Worm (Caenorhabditis elegans) whole organism, late embryonic: ENCODE data around the gene vab-2.

ENCODE experiments used
- F13H6.1 ChIP-seq: sonication (generic microtip); optimal IDR thresholded peaks from 2 replicates; lab custom pipeline; 2016; ENCODE audit warnings: missing genetic modification characterization, missing compliant biosample characterization
- ceh-2 ChIP-seq: sonication (generic microtip); optimal IDR thresholded peaks from 2 replicates; lab custom pipeline; 2016; ENCODE audit warnings: missing genotype, missing genetic modification characterization, missing compliant biosample characterization
- ceh-22 ChIP-seq: sonication (generic microtip); optimal IDR thresholded peaks from 2 replicates; lab custom pipeline; 2017; ENCODE audit warnings: missing biosample characterization, missing genetic modification characterization
- ceh-31 ChIP-seq: sonication (generic microtip); optimal IDR thresholded peaks from 2 replicates; lab custom pipeline; 2016; ENCODE audit warnings: missing genetic modification characterization, missing compliant biosample characterization
- che-1 ChIP-seq: sonication (generic microtip); optimal IDR thresholded peaks from 2 replicates; lab custom pipeline; 2016; ENCODE audit warnings: mild to moderate bottlenecking, missing genetic modification characterization, missing compliant biosample characterization
- dve-1 ChIP-seq: sonication (generic microtip); optimal IDR thresholded peaks from 2 replicates; lab custom pipeline; 2017; ENCODE audit warnings: antibody characterized with exemption, mild to moderate bottlenecking, missing genetic modification characterization, missing compliant biosample characterization
- hlh-13 ChIP-seq: fragments of 200-800 bp; sonication (Bioruptor generic); optimal IDR thresholded peaks from 2 replicates; lab custom pipeline; 2018; ENCODE audit warnings: mild to moderate bottlenecking, missing genetic modification characterization, missing compliant biosample characterization
- mec-3 ChIP-seq: sonication (generic microtip); optimal IDR thresholded peaks from 2 replicates; lab custom pipeline; 2016; ENCODE audit warnings: borderline replicate concordance, missing genetic modification characterization, missing compliant biosample characterization
- nhr-11 ChIP-seq: fragments of 150-350 bp; optimal IDR thresholded peaks from 2 replicates; lab custom pipeline; 2014; ENCODE audit warnings: missing biosample characterization, missing genetic modification characterization
- pha-4 ChIP-seq: fragments of 150-350 bp; optimal IDR thresholded peaks from 2 replicates; lab custom pipeline; 2018; ENCODE audit warnings: missing biosample characterization, missing genetic modification reagents, missing genetic modification characterization
- sdc-2 ChIP-seq: sonication (generic microtip); optimal IDR thresholded peaks from 2 replicates; lab custom pipeline; 2016; ENCODE audit warnings: missing genotype, missing genetic modification characterization, missing compliant biosample characterization
- unc-55 ChIP-seq: sonication (generic microtip); optimal IDR thresholded peaks from 2 replicates; lab custom pipeline; 2017; ENCODE audit warnings: missing biosample characterization, missing genetic modification reagents, missing genetic modification characterization
- unc-86 ChIP-seq: sonication (generic microtip); optimal IDR thresholded peaks from 2 replicates; lab custom pipeline; 2016; ENCODE audit warnings: missing genetic modification characterization, missing compliant biosample characterization

DNA sequence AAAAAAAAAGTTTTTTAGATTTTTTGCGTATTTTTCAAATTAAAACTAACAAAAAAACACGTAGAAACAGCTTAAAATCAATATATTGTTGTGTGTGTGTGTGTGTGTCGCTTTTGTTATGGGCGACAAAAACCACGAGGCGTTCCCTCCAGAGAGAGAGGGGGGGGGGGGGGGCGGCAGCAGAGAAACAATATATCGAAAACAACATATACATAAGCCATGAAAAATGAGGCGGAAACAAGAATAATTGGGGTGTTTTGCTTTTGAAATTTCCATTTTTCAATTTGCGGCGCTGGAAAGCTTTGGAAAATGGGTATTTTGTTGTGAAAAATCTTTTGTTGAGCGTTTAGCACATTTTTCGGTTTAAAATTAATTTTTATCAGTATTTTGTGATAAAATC, 41.3 kb downstream of the vab-2 start, which contains the start of gene Y37E11AM.2:
- TF ChIP-seq F13H6.1 (tag; lab: Kevin White, UChicago) (no peak), sdc-2 (no peak), ceh-31 (tag; lab: Kevin White, UChicago) (no peak), ceh-2 (tag; lab: Kevin White, UChicago) (no peak), dve-1 (tag; lab: Kevin White, UChicago) (no peak), che-1 (tag; lab: Kevin White, UChicago) (no peak), pha-4 (tag; lab: Kevin White, UChicago) (no peak), ceh-22 (tag; lab: Kevin White, UChicago) (no peak), unc-55 (GFP tag; lab: Kevin White, UChicago) (no peak), hlh-13 (no peak), nhr-11 (tag; lab: Kevin White, UChicago) (no peak), mec-3 (no peak), unc-86 (tag; lab: Kevin White, UChicago) (no peak)
